Worm (Caenorhabditis elegans): Measurements from ENCODE around the gene Y102A11A.3.

DNA sequence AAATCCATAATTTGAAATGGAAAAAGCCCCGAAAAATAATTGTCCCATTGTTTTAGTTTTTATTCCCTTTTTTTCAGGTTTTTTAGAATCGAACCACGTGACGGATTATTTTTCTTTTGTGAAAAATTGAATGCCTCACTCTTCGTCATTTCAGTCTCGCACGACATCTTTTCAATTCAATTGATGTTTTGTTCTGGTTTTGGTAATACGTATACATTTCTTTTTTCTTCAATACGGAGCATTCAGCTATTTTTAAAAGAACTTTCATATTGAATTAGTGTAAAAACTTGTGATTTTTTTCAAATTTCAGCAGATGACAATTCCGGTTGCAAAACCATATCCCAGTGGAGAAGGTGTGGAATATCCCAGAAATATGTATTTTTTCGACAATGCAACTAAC is 45.8 kb downstream of the Y102A11A.3 start, which contains the start of gene F49H12.7:
- TF ChIP-seq mep-1 (tag; optimal IDR thresholded peaks at IDR 0.05) (no peak), mls-2 (tag; optimal IDR thresholded peaks at IDR 0.05) (no peak), M03D4.4 (tag; optimal IDR thresholded peaks at IDR 0.05) (no peak), nhr-237 (tag; optimal IDR thresholded peaks at IDR 0.05) (no peak), nhr-76 (tag; optimal IDR thresholded peaks at IDR 0.05) (no peak), ces-1 (GFP tag; optimal IDR thresholded peaks at IDR 0.05) (no peak), pha-4 (tag; optimal IDR thresholded peaks at IDR 0.05) (no peak), sem-2 (GFP tag; optimal IDR thresholded peaks at IDR 0.05) (no peak), nhr-28 (tag; optimal IDR thresholded peaks at IDR 0.05) (no peak), ztf-11 (tag; optimal IDR thresholded peaks at IDR 0.05) (no peak)
